Fruit fly (Drosophila melanogaster): ENCODE data around the gene Gbs-76A.

dm6 chr3L:19270542-19270941 lies 22.0 kb downstream of the Gbs-76A start, which contains the start of gene CG14088:
- TF ChIP-seq h (GFP tag; optimal IDR thresholded peaks at IDR 0.05) = no peak
- TF ChIP-seq pan (optimal IDR thresholded peaks at IDR 0.05) = no peak
- no peak for TF ChIP-seq brk (GFP tag; optimal IDR thresholded peaks at IDR 0.05)
